Fruit fly (Drosophila melanogaster) whole organism, embryonic: ENCODE data around the gene CG44094.

Source experiments
- Blimp-1 ChIP-seq: fragments of 200-800 bp; sonication (Bioruptor generic); optimal IDR thresholded peaks from 3 replicates; lab custom pipeline; 2018; ENCODE audit warnings: missing biosample characterization, missing genetic modification characterization, mild to moderate bottlenecking, moderate library complexity, missing genetic modification reagents
- CG12104 ChIP-seq: fragments of 200-800 bp; sonication (Bioruptor generic); optimal IDR thresholded peaks from 3 replicates; lab custom pipeline; 2016; ENCODE audit warnings: missing biosample characterization, missing genetic modification characterization
- CG12155 ChIP-seq: fragments of 200-800 bp; sonication (Bioruptor generic); optimal IDR thresholded peaks from 3 replicates; lab custom pipeline; 2016; ENCODE audit warnings: missing biosample characterization, missing genetic modification characterization
- CG13123 ChIP-seq: fragments of 200-800 bp; sonication (Bioruptor generic); optimal IDR thresholded peaks from 2 replicates; lab custom pipeline; 2016; ENCODE audit warnings: missing biosample characterization, missing genetic modification characterization
- CG13624 ChIP-seq: fragments of 200-800 bp; sonication (Bioruptor generic); optimal IDR thresholded peaks from 2 replicates; lab custom pipeline; 2016; ENCODE audit warnings: missing biosample characterization, missing genetic modification characterization
- CG14441 ChIP-seq: fragments of 200-800 bp; sonication (Bioruptor generic); IDR thresholded peaks from 2 replicates; pipeline ENCODE4 v1.3.6; 2022; ENCODE audit warnings: missing biosample characterization, missing genetic modification characterization
- CG14710 ChIP-seq: fragments of 200-800 bp; sonication (Bioruptor generic); optimal IDR thresholded peaks from 3 replicates; lab custom pipeline; 2019; ENCODE audit warnings: missing biosample characterization, mild to moderate bottlenecking, missing genetic modification characterization, moderate library complexity
- CG15073 ChIP-seq: fragments of 200-800 bp; sonication (Bioruptor generic); optimal IDR thresholded peaks from 2 replicates; lab custom pipeline; 2016; ENCODE audit warnings: missing biosample characterization, missing genetic modification characterization
- CG17612 ChIP-seq: fragments of 200-800 bp; sonication (Bioruptor generic); IDR thresholded peaks from 2 replicates; pipeline ENCODE4 v1.3.6; 2022; ENCODE audit warnings: missing biosample characterization, missing genetic modification characterization
- CG18262 ChIP-seq: fragments of 200-800 bp; optimal IDR thresholded peaks from 3 replicates; lab custom pipeline; 2019; ENCODE audit warnings: missing biosample characterization, mild to moderate bottlenecking, missing genetic modification characterization, moderate library complexity
- CG18599 ChIP-seq: fragments of 200-800 bp; sonication (Bioruptor generic); optimal IDR thresholded peaks from 3 replicates; lab custom pipeline; 2017; ENCODE audit warnings: missing biosample characterization, missing genetic modification characterization, mild to moderate bottlenecking, moderate library complexity, missing genetic modification reagents
- CG2116 ChIP-seq: fragments of 200-800 bp; sonication (Bioruptor generic); optimal IDR thresholded peaks from 3 replicates; lab custom pipeline; 2018; ENCODE audit warnings: missing biosample characterization, mild to moderate bottlenecking, missing genetic modification characterization
- CG2678 ChIP-seq: fragments of 200-800 bp; sonication (Bioruptor generic); optimal IDR thresholded peaks from 3 replicates; lab custom pipeline; 2019; ENCODE audit warnings: missing biosample characterization, mild to moderate bottlenecking, missing genetic modification characterization, moderate library complexity
- CG32772 ChIP-seq: fragments of 200-800 bp; sonication (Bioruptor generic); IDR thresholded peaks from 2 replicates; pipeline ENCODE4 v1.3.6; 2022; ENCODE audit warnings: missing biosample characterization, missing genetic modification characterization
- CG3281 ChIP-seq: fragments of 200-800 bp; sonication (Bioruptor generic); optimal IDR thresholded peaks from 3 replicates; lab custom pipeline; 2017; ENCODE audit warnings: missing biosample characterization, mild to moderate bottlenecking, missing genetic modification characterization
- CG3726 ChIP-seq: fragments of 200-800 bp; sonication (Bioruptor generic); IDR thresholded peaks from 3 replicates; pipeline ENCODE4, ENCODE4 v1.3.6; 2022; ENCODE audit warnings: missing biosample characterization, missing genetic modification characterization
- CG3838 ChIP-seq: fragments of 200-800 bp; sonication (Bioruptor generic); optimal IDR thresholded peaks from 3 replicates; lab custom pipeline; 2016; ENCODE audit warnings: missing biosample characterization, missing genetic modification characterization
- CG4707 ChIP-seq: fragments of 200-800 bp; sonication (Bioruptor generic); optimal IDR thresholded peaks from 2 replicates; lab custom pipeline; 2018; ENCODE audit warnings: missing biosample characterization, mild to moderate bottlenecking, missing genetic modification characterization, moderate library complexity
- CG5180 ChIP-seq: fragments of 200-800 bp; sonication (Bioruptor generic); optimal IDR thresholded peaks from 3 replicates; lab custom pipeline; 2017; ENCODE audit warnings: missing biosample characterization, missing genetic modification characterization, mild to moderate bottlenecking, moderate library complexity, missing genetic modification reagents
- CG5245 ChIP-seq: fragments of 200-800 bp; sonication (Bioruptor generic); optimal IDR thresholded peaks from 3 replicates; lab custom pipeline; 2016; ENCODE audit warnings: missing biosample characterization, missing genetic modification characterization
- Drgx ChIP-seq: fragments of 200-800 bp; sonication (Bioruptor generic); IDR thresholded peaks from 2 replicates; pipeline ENCODE4 v1.3.6; 2022; ENCODE audit warnings: missing biosample characterization, missing genetic modification characterization
- E2f2 ChIP-seq: fragments of 200-800 bp; sonication (Bioruptor generic); IDR thresholded peaks from 2 replicates; pipeline ENCODE4 v1.3.6; 2022; ENCODE audit warnings: missing biosample characterization, missing genetic modification characterization
- Fer2 ChIP-seq: fragments of 200-800 bp; sonication (Bioruptor generic); optimal IDR thresholded peaks from 2 replicates; lab custom pipeline; 2018; ENCODE audit warnings: missing biosample characterization, mild to moderate bottlenecking, missing genetic modification characterization, moderate library complexity
- Hr39 ChIP-seq: fragments of >200 bp; optimal IDR thresholded peaks from 2 replicates; lab custom pipeline; 2017
- Hr78 ChIP-seq, 2 experiments: fragments of 200-800 bp in 1 of 2; fragments of >200 bp in 1 of 2; sonication (Bioruptor generic) in 1 of 2; optimal IDR thresholded peaks; 2 replicates each; lab custom pipeline; 2017 to 2019; ENCODE audit warnings: missing biosample characterization in 2 of 2, missing genetic modification characterization in 2 of 2, mild to moderate bottlenecking in 1 of 2, moderate library complexity in 1 of 2
- Jarid2 ChIP-seq: fragments of 200-800 bp; sonication (Bioruptor generic); optimal IDR thresholded peaks from 3 replicates; lab custom pipeline; 2017; ENCODE audit warnings: mild to moderate bottlenecking, missing biosample characterization, missing genetic modification reagents, missing genetic modification characterization
- NFAT ChIP-seq: fragments of 200-800 bp; sonication (Bioruptor generic); IDR thresholded peaks from 2 replicates; pipeline ENCODE4 v1.3.6; 2022; ENCODE audit warnings: missing biosample characterization, missing genetic modification characterization
- Nf-YA ChIP-seq: fragments of 200-800 bp; sonication (Bioruptor generic); IDR thresholded peaks from 2 replicates; pipeline ENCODE4 v1.3.6; 2022; ENCODE audit warnings: missing biosample characterization, missing genetic modification characterization
- Oli ChIP-seq: fragments of 200-800 bp; sonication (Bioruptor generic); optimal IDR thresholded peaks from 2 replicates; lab custom pipeline; 2018; ENCODE audit warnings: missing biosample characterization, mild to moderate bottlenecking, missing genetic modification characterization, moderate library complexity
- Six4 ChIP-seq: fragments of 200-800 bp; sonication (Bioruptor generic); optimal IDR thresholded peaks from 2 replicates; lab custom pipeline; 2016; ENCODE audit warnings: missing biosample characterization, missing genetic modification characterization
- Sox102F ChIP-seq: fragments of 200-800 bp; sonication (Bioruptor generic); optimal IDR thresholded peaks from 2 replicates; lab custom pipeline; 2018; ENCODE audit warnings: missing biosample characterization, mild to moderate bottlenecking, missing genetic modification characterization, moderate library complexity
- al ChIP-seq: fragments of 200-800 bp; sonication (Bioruptor generic); IDR thresholded peaks from 2 replicates; pipeline ENCODE4 v1.3.6; 2022; ENCODE audit warnings: missing biosample characterization, missing genetic modification characterization
- aop ChIP-seq: fragments of 200-800 bp; sonication (Bioruptor generic); IDR thresholded peaks from 2 replicates; pipeline ENCODE4 v1.3.6; 2022; ENCODE audit warnings: missing biosample characterization, missing genetic modification characterization
- ash1 ChIP-seq: fragments of 200-800 bp; sonication (Bioruptor generic); optimal IDR thresholded peaks from 2 replicates; lab custom pipeline; 2018; ENCODE audit warnings: missing biosample characterization, mild to moderate bottlenecking, missing genetic modification characterization
- ato ChIP-seq: fragments of 200-800 bp; sonication (Bioruptor generic); IDR thresholded peaks from 2 replicates; pipeline ENCODE4 v1.3.6; 2022; ENCODE audit warnings: missing biosample characterization, missing genetic modification characterization; ENCODE audit not compliant: partially characterized antibody
- br ChIP-seq: fragments of >200 bp; optimal IDR thresholded peaks from 2 replicates; lab custom pipeline; 2017
- chif ChIP-seq, 2 experiments: fragments of 200-800 bp; sonication (Bioruptor generic); optimal IDR thresholded peaks; 3 replicates each; lab custom pipeline; 2016; ENCODE audit warnings: missing biosample characterization in 2 of 2, missing genetic modification characterization in 2 of 2
- crc ChIP-seq: fragments of 200-800 bp; sonication (Bioruptor generic); optimal IDR thresholded peaks from 2 replicates; lab custom pipeline; 2016; ENCODE audit warnings: missing biosample characterization, missing genetic modification characterization
- en ChIP-seq: fragments of 200-800 bp; sonication (Bioruptor generic); optimal IDR thresholded peaks from 2 replicates; lab custom pipeline; 2016; ENCODE audit warnings: missing biosample characterization, missing genetic modification characterization
- esg ChIP-seq: fragments of 200-800 bp; sonication (Bioruptor generic); conservative IDR thresholded peaks from 2 replicates; pipeline ENCODE4 v1.3.6; 2022; ENCODE audit warnings: missing biosample characterization, missing genetic modification characterization
- exex ChIP-seq: fragments of 200-800 bp; sonication (Bioruptor generic); optimal IDR thresholded peaks from 4 replicates; lab custom pipeline; 2018; ENCODE audit warnings: missing biosample characterization, mild to moderate bottlenecking, missing genetic modification characterization, moderate library complexity
- fru ChIP-seq: fragments of >200 bp; optimal IDR thresholded peaks from 2 replicates; lab custom pipeline; 2017
- gfzf ChIP-seq: fragments of 200-800 bp; sonication (Bioruptor generic); optimal IDR thresholded peaks from 2 replicates; lab custom pipeline; 2016; ENCODE audit warnings: missing biosample characterization, mild to moderate bottlenecking, missing genetic modification characterization, moderate library complexity
- h ChIP-seq: fragments of >200 bp; optimal IDR thresholded peaks from 2 replicates; lab custom pipeline; 2017
- hth ChIP-seq: fragments of >200 bp; optimal IDR thresholded peaks from 2 replicates; lab custom pipeline; 2017; ENCODE audit warnings: inconsistent platforms
- lilli ChIP-seq: fragments of 200-800 bp; sonication (Bioruptor generic); optimal IDR thresholded peaks from 3 replicates; lab custom pipeline; 2016; ENCODE audit warnings: missing biosample characterization, missing genetic modification characterization
- pum ChIP-seq: fragments of 200-800 bp; sonication (Bioruptor generic); optimal IDR thresholded peaks from 2 replicates; lab custom pipeline; 2016; ENCODE audit warnings: missing biosample characterization, missing genetic modification characterization
- salm ChIP-seq: fragments of 200-800 bp; sonication (Bioruptor generic); optimal IDR thresholded peaks from 2 replicates; lab custom pipeline; 2018; ENCODE audit warnings: missing biosample characterization, mild to moderate bottlenecking, missing genetic modification characterization
- seq ChIP-seq: fragments of 200-800 bp; sonication (Bioruptor generic); IDR thresholded peaks from 2 replicates; pipeline ENCODE4 v1.3.6; 2022; ENCODE audit warnings: missing biosample characterization, missing genetic modification characterization
- stc ChIP-seq: fragments of 200-800 bp; sonication (Bioruptor generic); IDR thresholded peaks from 2 replicates; pipeline ENCODE4 v1.3.6; 2022; ENCODE audit warnings: missing biosample characterization, missing genetic modification characterization
- tgo ChIP-seq: fragments of 200-800 bp; sonication (Bioruptor generic); IDR thresholded peaks from 3 replicates; pipeline ENCODE4 v1.3.6; 2022; ENCODE audit warnings: missing biosample characterization, missing genetic modification characterization
- zen2 ChIP-seq: fragments of 200-800 bp; sonication (Bioruptor generic); IDR thresholded peaks from 3 replicates; pipeline ENCODE4 v1.3.6; 2022; ENCODE audit warnings: missing biosample characterization, missing genetic modification characterization; ENCODE audit not compliant: partially characterized antibody

CG44094 gene

dm6 chr3R:14569411-14570107, 6.9 kb downstream of the CG44094 start, which contains the start of gene Cys (continued):
- peak; percentile 34 for TF ChIP-seq CG18262
- no peak for TF ChIP-seq salm (tag; lab: Kevin White, UChicago)
- no peak for TF ChIP-seq seq (GFP tag; lab: Robert Waterston, UW)
- peak in 1 of 2 experiments; percentile 74 for TF ChIP-seq Hr78 (GFP tag; optimal IDR thresholded peaks at IDR 0.05; lab: Kevin White, UChicago)
- TF ChIP-seq Fer2 (tag; lab: Kevin White, UChicago): no peak
- TF ChIP-seq Jarid2: peak; percentile 73
- TF ChIP-seq CG3838 (GFP tag; lab: Kevin White, UChicago): no peak
- no peak for TF ChIP-seq crc (GFP tag; lab: Kevin White, UChicago)
- peak; percentile 35 for TF ChIP-seq lilli
- TF ChIP-seq CG12155 (GFP tag; lab: Kevin White, UChicago): no peak
- no peak for TF ChIP-seq CG17612 (GFP tag; lab: Robert Waterston, UW)
- no peak for TF ChIP-seq tgo (GFP tag; lab: Robert Waterston, UW)
- TF ChIP-seq Drgx (GFP tag; lab: Robert Waterston, UW): no peak
- no peak for TF ChIP-seq pum (GFP tag; lab: Kevin White, UChicago)
- TF ChIP-seq zen2: no peak
- TF ChIP-seq CG14710 (tag; lab: Kevin White, UChicago): no peak
- TF ChIP-seq al (GFP tag; lab: Robert Waterston, UW): no peak
- TF ChIP-seq CG13123 (GFP tag; lab: Kevin White, UChicago): no peak
- TF ChIP-seq chif (GFP tag; optimal IDR thresholded peaks at IDR 0.05; lab: Kevin White, UChicago): no peak
- TF ChIP-seq esg (GFP tag; lab: Robert Waterston, UW): no peak
- no peak for TF ChIP-seq CG13624
- no peak for TF ChIP-seq CG15073 (GFP tag; lab: Kevin White, UChicago)
- peak; percentile 42 for TF ChIP-seq CG2678 (tag; lab: Kevin White, UChicago)
- no peak for TF ChIP-seq ash1 (GFP tag; lab: Kevin White, UChicago)
- no peak for TF ChIP-seq ato (GFP tag; lab: Robert Waterston, UW)
- TF ChIP-seq Six4 (GFP tag; lab: Kevin White, UChicago): no peak
- no peak for TF ChIP-seq br (lab: Kevin White, UChicago)
- no peak for TF ChIP-seq CG3726 (GFP tag; lab: Robert Waterston, UW)
- no peak for TF ChIP-seq CG14441 (GFP tag; lab: Robert Waterston, UW)
- TF ChIP-seq CG5245: no peak
- no peak for TF ChIP-seq Nf-YA (GFP tag; lab: Robert Waterston, UW)
- no peak for TF ChIP-seq CG18599 (GFP tag; lab: Kevin White, UChicago)
- TF ChIP-seq Blimp-1 (GFP tag; lab: Kevin White, UChicago): peak; percentile 1
- no peak for TF ChIP-seq E2f2 (GFP tag; lab: Robert Waterston, UW)
- TF ChIP-seq CG2116: no peak
- peak; percentile 87; the same call in 1 of the 2 replicates for TF ChIP-seq NFAT (GFP tag; lab: Robert Waterston, UW)
- TF ChIP-seq en: no peak
- no peak for TF ChIP-seq exex
- no peak for TF ChIP-seq CG5180 (GFP tag; lab: Kevin White, UChicago)
- no peak for TF ChIP-seq aop (GFP tag; lab: Robert Waterston, UW)
- no peak for TF ChIP-seq stc (GFP tag; lab: Robert Waterston, UW)
- TF ChIP-seq gfzf: no peak
- TF ChIP-seq CG3281: no peak
- no peak for TF ChIP-seq hth (lab: Kevin White, UChicago)
- no peak for TF ChIP-seq Oli
- TF ChIP-seq h (lab: Kevin White, UChicago): no peak
- no peak for TF ChIP-seq CG4707 (GFP tag; lab: Kevin White, UChicago)
- TF ChIP-seq CG32772 (GFP tag; lab: Robert Waterston, UW): no peak
- TF ChIP-seq CG12104 (GFP tag; lab: Kevin White, UChicago): no peak
- peak; percentile 38 for TF ChIP-seq Sox102F (GFP tag; lab: Kevin White, UChicago)
- no peak for TF ChIP-seq fru (lab: Kevin White, UChicago)
- TF ChIP-seq Hr39 (lab: Kevin White, UChicago): no peak
